Worm (Caenorhabditis elegans) whole organism, L3 larva: ENCODE data around the gene F22B3.5.

Source experiments
- ama-1 ChIP-seq: fragments of 150-350 bp; optimal IDR thresholded peaks from 2 replicates; lab custom pipeline; 2018
- ceh-9 ChIP-seq: sonication (generic microtip); optimal IDR thresholded peaks from 2 replicates; lab custom pipeline; 2018; ENCODE audit warnings: missing biosample characterization, missing genetic modification characterization
- elt-1 ChIP-seq: fragments of 150-350 bp; optimal IDR thresholded peaks from 2 replicates; lab custom pipeline; 2014; ENCODE audit warnings: missing biosample characterization, missing genetic modification characterization
- hmg-11 ChIP-seq: sonication (generic microtip); optimal IDR thresholded peaks from 2 replicates; lab custom pipeline; 2016; ENCODE audit warnings: missing genetic modification characterization, missing compliant biosample characterization
- jun-1 ChIP-seq: fragments of 150-350 bp; optimal IDR thresholded peaks from 2 replicates; lab custom pipeline; 2014; ENCODE audit warnings: missing biosample characterization, missing genetic modification reagents, missing genetic modification characterization
- lin-39 ChIP-seq: fragments of 150-350 bp; optimal IDR thresholded peaks from 2 replicates; lab custom pipeline; 2018; ENCODE audit warnings: missing biosample characterization, missing genetic modification reagents, missing genetic modification characterization
- nhr-77 ChIP-seq: fragments of 150-350 bp; optimal IDR thresholded peaks from 2 replicates; lab custom pipeline; 2014; ENCODE audit warnings: missing biosample characterization, missing genetic modification characterization
- sea-2 ChIP-seq: fragments of 150-350 bp; sonication (generic microtip); optimal IDR thresholded peaks from 4 replicates; lab custom pipeline; 2014; ENCODE audit warnings: missing biosample characterization, missing genetic modification reagents, missing genetic modification characterization
- tbx-2 ChIP-seq: sonication (generic microtip); optimal IDR thresholded peaks from 2 replicates; lab custom pipeline; 2016; ENCODE audit warnings: mild to moderate bottlenecking, missing genetic modification characterization, missing compliant biosample characterization
- unc-62 ChIP-seq: fragments of 150-350 bp; sonication (generic microtip); optimal IDR thresholded peaks from 4 replicates; lab custom pipeline; 2014; ENCODE audit warnings: missing biosample characterization, missing genetic modification reagents, missing genetic modification characterization
- ztf-4 ChIP-seq: fragments of 150-350 bp; optimal IDR thresholded peaks from 2 replicates; lab custom pipeline; 2014; ENCODE audit warnings: missing biosample characterization, missing genetic modification characterization

DNA sequence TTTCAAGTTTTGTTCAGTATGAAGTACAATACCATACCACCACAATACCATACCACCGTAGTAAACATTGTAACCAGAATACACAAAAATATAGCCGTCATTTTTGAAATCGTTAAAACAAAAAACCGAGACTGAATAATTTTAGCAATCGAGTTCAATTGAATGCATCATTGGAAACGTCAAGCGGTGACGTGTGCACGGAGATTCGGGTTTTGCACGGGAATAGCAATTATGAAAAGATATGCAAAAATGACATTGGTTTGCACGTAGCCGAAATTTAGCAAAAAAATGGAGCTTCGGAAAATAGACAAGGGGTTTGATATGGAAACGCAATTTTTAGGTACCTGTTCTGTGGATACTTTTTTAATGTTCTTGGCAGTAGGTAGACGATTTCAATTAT, 1.7 kb downstream of the F22B3.5 start, which contains the start of gene F22B3.10:
- TF ChIP-seq sea-2 = no peak
- no peak for TF ChIP-seq elt-1
- TF ChIP-seq unc-62 (GFP tag; lab: Kevin White, UChicago) = no peak
- no peak for TF ChIP-seq nhr-77 (tag; lab: Kevin White, UChicago)
- no peak for TF ChIP-seq jun-1 (tag; lab: Kevin White, UChicago)
- no peak for TF ChIP-seq ceh-9
- TF ChIP-seq ama-1 (lab: Kevin White, UChicago) = no peak
- TF ChIP-seq lin-39 (tag; lab: Kevin White, UChicago) = no peak
- TF ChIP-seq hmg-11 (tag; lab: Kevin White, UChicago) = no peak
- TF ChIP-seq ztf-4 (tag; lab: Kevin White, UChicago) = no peak
- TF ChIP-seq tbx-2 (tag; lab: Kevin White, UChicago) = no peak
